Fruit fly (Drosophila melanogaster): ENCODE measurements around the gene CG33995.

Gene CG33995

dm6 chr2L:5089642-5090041 is 46.6 kb downstream of the CG33995 start:
- no peak for TF ChIP-seq Dfd (GFP tag; optimal IDR thresholded peaks at IDR 0.05)
- TF ChIP-seq h (GFP tag; optimal IDR thresholded peaks at IDR 0.05): no peak
- TF ChIP-seq fru (GFP tag; optimal IDR thresholded peaks at IDR 0.05): no peak
- TF ChIP-seq lola (GFP tag; optimal IDR thresholded peaks at IDR 0.05): no peak
- no peak for TF ChIP-seq woc (GFP tag; optimal IDR thresholded peaks at IDR 0.05)
- TF ChIP-seq pan (optimal IDR thresholded peaks at IDR 0.05): no peak
- no peak for TF ChIP-seq usp (GFP tag; optimal IDR thresholded peaks at IDR 0.05)
- no peak for TF ChIP-seq dmrt93B (GFP tag; optimal IDR thresholded peaks at IDR 0.05)

- TF ChIP-seq Hnf4 (GFP tag; optimal IDR thresholded peaks at IDR 0.05): no peak
- TF ChIP-seq rgr (GFP tag; optimal IDR thresholded peaks at IDR 0.05): no peak
- TF ChIP-seq dsf (GFP tag; optimal IDR thresholded peaks at IDR 0.05; ENCODE audit: borderline replicate concordance): no peak
- TF ChIP-seq fru (GFP tag; optimal IDR thresholded peaks at IDR 0.05): no peak
Observed at dm6 chr2L:5090352-5090751, 47.3 kb downstream of the CG33995 start.

dm6 chr2L:5092145-5092544 is 49.1 kb downstream of the CG33995 start:
- no peak for TF ChIP-seq CrebA (GFP tag; optimal IDR thresholded peaks at IDR 0.05; ENCODE audit: borderline replicate concordance)
- TF ChIP-seq lola (GFP tag; optimal IDR thresholded peaks at IDR 0.05): no peak
- peak; percentile 47 for TF ChIP-seq ey (GFP tag; optimal IDR thresholded peaks at IDR 0.05)
- peak; percentile 8 for TF ChIP-seq fru (GFP tag; optimal IDR thresholded peaks at IDR 0.05)
- TF ChIP-seq br (GFP tag; optimal IDR thresholded peaks at IDR 0.05): peak; percentile 52
- TF ChIP-seq psq (GFP tag; optimal IDR thresholded peaks at IDR 0.05): no peak
- TF ChIP-seq jim (GFP tag; optimal IDR thresholded peaks at IDR 0.05): no peak
- TF ChIP-seq Dfd (GFP tag; optimal IDR thresholded peaks at IDR 0.05): no peak
- no peak for TF ChIP-seq rgr (GFP tag; optimal IDR thresholded peaks at IDR 0.05)
- no peak for TF ChIP-seq Myc (optimal IDR thresholded peaks at IDR 0.05)
- TF ChIP-seq GATAd (GFP tag; optimal IDR thresholded peaks at IDR 0.05): no peak

dm6 chr2L:5092597-5092991 is 49.5 kb downstream of the CG33995 start:
- TF ChIP-seq ey (GFP tag; optimal IDR thresholded peaks at IDR 0.05) (no peak), h (GFP tag; optimal IDR thresholded peaks at IDR 0.05) (no peak), Hnf4 (GFP tag; optimal IDR thresholded peaks at IDR 0.05) (no peak), Rel (GFP tag; optimal IDR thresholded peaks at IDR 0.05) (no peak), Rel (tag; optimal IDR thresholded peaks at IDR 0.05) (peak; percentile 16), dl (GFP tag; optimal IDR thresholded peaks at IDR 0.05; ENCODE audit: insufficient read depth in 1 of 2, partially characterized antibody in 2 of 2) (no peak), brk (GFP tag; optimal IDR thresholded peaks at IDR 0.05) (no peak)

dm6 chr2L:5092992-5093695 is 50.1 kb downstream of the CG33995 start, which contains the start of gene Pgant5:
TSS of gene Pgant5 (minus strand) at chr2L:5093592.
- TF ChIP-seq Jra (GFP tag; optimal IDR thresholded peaks at IDR 0.05) (peak; percentile 33), dl (GFP tag; optimal IDR thresholded peaks at IDR 0.05; ENCODE audit: insufficient read depth in 1 of 2, partially characterized antibody in 2 of 2) (no peak), woc (GFP tag; optimal IDR thresholded peaks at IDR 0.05) (no peak), tai (GFP tag; optimal IDR thresholded peaks at IDR 0.05) (no peak), CG32264 (GFP tag; optimal IDR thresholded peaks at IDR 0.05) (no peak), dmrt93B (GFP tag; optimal IDR thresholded peaks at IDR 0.05) (no peak), Dfd (GFP tag; optimal IDR thresholded peaks at IDR 0.05) (no peak), Hr78 (GFP tag; optimal IDR thresholded peaks at IDR 0.05) (peak; percentile 22), CrebA (GFP tag; optimal IDR thresholded peaks at IDR 0.05; ENCODE audit: borderline replicate concordance) (no peak), Vsx2 (GFP tag; optimal IDR thresholded peaks at IDR 0.05; ENCODE audit: partially characterized antibody) (no peak), br (GFP tag; optimal IDR thresholded peaks at IDR 0.05) (peak; percentile 12), ey (GFP tag; optimal IDR thresholded peaks at IDR 0.05) (no peak), Hnf4 (GFP tag; optimal IDR thresholded peaks at IDR 0.05) (peak; percentile 71), sage (GFP tag; optimal IDR thresholded peaks at IDR 0.05) (no peak), CG9705 (GFP tag; optimal IDR thresholded peaks at IDR 0.05) (no peak), Sp1 (GFP tag; optimal IDR thresholded peaks at IDR 0.05) (peak; percentile 15), foxo (GFP tag; optimal IDR thresholded peaks at IDR 0.05) (peak in 1 of 2 experiments; percentile 20), OdsH (GFP tag; optimal IDR thresholded peaks at IDR 0.05) (no peak), Mio (GFP tag; optimal IDR thresholded peaks at IDR 0.05) (no peak), dsf (GFP tag; optimal IDR thresholded peaks at IDR 0.05; ENCODE audit: borderline replicate concordance) (no peak), fru (GFP tag; optimal IDR thresholded peaks at IDR 0.05) (peak; percentile 60), lola (GFP tag; optimal IDR thresholded peaks at IDR 0.05) (no peak), Myc (optimal IDR thresholded peaks at IDR 0.05) (no peak), brk (GFP tag; optimal IDR thresholded peaks at IDR 0.05) (peak; percentile 8), sv (GFP tag; optimal IDR thresholded peaks at IDR 0.05) (no peak), jim (GFP tag; optimal IDR thresholded peaks at IDR 0.05) (peak; percentile 67), psq (GFP tag; optimal IDR thresholded peaks at IDR 0.05) (peak; percentile 10), Abd-B (GFP tag; optimal IDR thresholded peaks at IDR 0.05) (peak; percentile 66), HLH106 (tag; optimal IDR thresholded peaks at IDR 0.05) (no peak), N (GFP tag; optimal IDR thresholded peaks at IDR 0.05) (peak; percentile 89), Dif (GFP tag; optimal IDR thresholded peaks at IDR 0.05; ENCODE audit: partially characterized antibody) (peak; percentile 2), Rel (GFP tag; optimal IDR thresholded peaks at IDR 0.05) (no peak), Rel (tag; optimal IDR thresholded peaks at IDR 0.05) (peak; percentile 34), h (GFP tag; optimal IDR thresholded peaks at IDR 0.05) (peak; percentile 60), rgr (GFP tag; optimal IDR thresholded peaks at IDR 0.05) (peak; percentile 2), usp (GFP tag; optimal IDR thresholded peaks at IDR 0.05) (no peak), GATAd (GFP tag; optimal IDR thresholded peaks at IDR 0.05) (no peak)
